Worm (Caenorhabditis elegans) whole organism, L3 larva: Measurements from ENCODE around the gene F28A10.5.
A peak's percentile ranks its signal among the peaks of the same experiment; 100 is the strongest.
"Not testable (repeated sequence)": the region's sequence is repeated elsewhere in the genome, so short reads cannot be mapped to it uniquely, and the experiment has no call there.

Experiments
- R02D3.7 ChIP-seq: fragments of 150-350 bp; optimal IDR thresholded peaks from 2 replicates; lab custom pipeline; 2014; ENCODE audit warnings: missing biosample characterization, missing genetic modification characterization
- ama-1 ChIP-seq: fragments of 150-350 bp; optimal IDR thresholded peaks from 2 replicates; lab custom pipeline; 2018
- ceh-82 ChIP-seq: fragments of 150-350 bp; optimal IDR thresholded peaks from 2 replicates; lab custom pipeline; 2014; ENCODE audit warnings: missing biosample characterization, missing genetic modification characterization
- ceh-9 ChIP-seq: sonication (generic microtip); optimal IDR thresholded peaks from 2 replicates; lab custom pipeline; 2018; ENCODE audit warnings: missing biosample characterization, missing genetic modification characterization
- daf-12 ChIP-seq: fragments of 150-350 bp; optimal IDR thresholded peaks from 2 replicates; lab custom pipeline; 2014; ENCODE audit warnings: missing biosample characterization, missing genetic modification reagents, missing genetic modification characterization
- elt-1 ChIP-seq: fragments of 150-350 bp; optimal IDR thresholded peaks from 2 replicates; lab custom pipeline; 2014; ENCODE audit warnings: missing biosample characterization, missing genetic modification characterization
- elt-2 ChIP-seq: sonication (generic microtip); optimal IDR thresholded peaks from 2 replicates; lab custom pipeline; 2016; ENCODE audit warnings: missing genetic modification reagents, mild to moderate bottlenecking, missing genetic modification characterization, missing compliant biosample characterization
- elt-3 ChIP-seq, 3 experiments: fragments of 150-350 bp in 1 of 3; sonication (generic microtip) in 2 of 3; optimal IDR thresholded peaks; 2 replicates in 2 of 3; 4 replicates in 1 of 3; lab custom pipeline; 2014 to 2017; ENCODE audit warnings: missing biosample characterization in 3 of 3, missing genetic modification characterization in 3 of 3
- eor-1 ChIP-seq, 2 experiments: fragments of 150-350 bp; optimal IDR thresholded peaks; 2 replicates each; lab custom pipeline; 2014 to 2018; ENCODE audit warnings: missing biosample characterization in 2 of 2, missing genetic modification characterization in 2 of 2
- fkh-10 ChIP-seq: sonication (generic microtip); optimal IDR thresholded peaks from 2 replicates; lab custom pipeline; 2017; ENCODE audit warnings: missing biosample characterization, missing genetic modification reagents, missing genetic modification characterization
- fkh-2 ChIP-seq: fragments of 150-350 bp; optimal IDR thresholded peaks from 2 replicates; lab custom pipeline; 2014; ENCODE audit warnings: missing biosample characterization, missing genetic modification reagents, missing genetic modification characterization
- fos-1 ChIP-seq: fragments of 150-350 bp; optimal IDR thresholded peaks from 2 replicates; lab custom pipeline; 2014; ENCODE audit warnings: missing biosample characterization, missing genetic modification characterization
- hmg-11 ChIP-seq: sonication (generic microtip); optimal IDR thresholded peaks from 2 replicates; lab custom pipeline; 2016; ENCODE audit warnings: missing genetic modification characterization, missing compliant biosample characterization
- jun-1 ChIP-seq: fragments of 150-350 bp; optimal IDR thresholded peaks from 2 replicates; lab custom pipeline; 2014; ENCODE audit warnings: missing biosample characterization, missing genetic modification reagents, missing genetic modification characterization
- lin-15B ChIP-seq: fragments of 150-350 bp; optimal IDR thresholded peaks from 2 replicates; lab custom pipeline; 2014; ENCODE audit warnings: missing biosample characterization, missing genetic modification characterization
- lin-39 ChIP-seq: fragments of 150-350 bp; optimal IDR thresholded peaks from 2 replicates; lab custom pipeline; 2018; ENCODE audit warnings: missing biosample characterization, missing genetic modification reagents, missing genetic modification characterization
- lsy-12 ChIP-seq: sonication (generic microtip); optimal IDR thresholded peaks from 2 replicates; lab custom pipeline; 2016; ENCODE audit warnings: mild to moderate bottlenecking, missing genetic modification characterization, missing compliant biosample characterization
- mdl-1 ChIP-seq: fragments of 150-350 bp; optimal IDR thresholded peaks from 2 replicates; lab custom pipeline; 2014; ENCODE audit warnings: missing biosample characterization, missing genetic modification characterization
- mml-1 ChIP-seq: fragments of 150-350 bp; sonication (generic microtip); optimal IDR thresholded peaks from 3 replicates; lab custom pipeline; 2014; ENCODE audit warnings: missing biosample characterization, missing genetic modification characterization
- nhr-11 ChIP-seq: fragments of 150-350 bp; optimal IDR thresholded peaks from 2 replicates; lab custom pipeline; 2014; ENCODE audit warnings: missing biosample characterization, missing genetic modification characterization
- nhr-237 ChIP-seq: fragments of 150-350 bp; optimal IDR thresholded peaks from 2 replicates; lab custom pipeline; 2014; ENCODE audit warnings: missing biosample characterization, missing genetic modification characterization
- nhr-28 ChIP-seq: fragments of 150-350 bp; optimal IDR thresholded peaks from 2 replicates; lab custom pipeline; 2014; ENCODE audit warnings: missing biosample characterization, missing genetic modification characterization
- nhr-43 ChIP-seq: sonication (generic microtip); optimal IDR thresholded peaks from 2 replicates; lab custom pipeline; 2016; ENCODE audit warnings: mild to moderate bottlenecking, missing genetic modification characterization, missing compliant biosample characterization; ENCODE audit not compliant: poor library complexity, severe bottlenecking
- nhr-67 ChIP-seq: fragments of 150-350 bp; optimal IDR thresholded peaks from 2 replicates; lab custom pipeline; 2014; ENCODE audit warnings: missing biosample characterization, missing genetic modification characterization
- nhr-76 ChIP-seq: fragments of 150-350 bp; sonication (generic microtip); optimal IDR thresholded peaks from 5 replicates; lab custom pipeline; 2014; ENCODE audit warnings: missing biosample characterization, missing genetic modification characterization
- pha-4 ChIP-seq: fragments of 150-350 bp; optimal IDR thresholded peaks from 2 replicates; lab custom pipeline; 2014; ENCODE audit warnings: missing biosample characterization, missing genetic modification reagents, missing genetic modification characterization
- pqm-1 ChIP-seq: fragments of 150-350 bp; optimal IDR thresholded peaks from 2 replicates; lab custom pipeline; 2017; ENCODE audit warnings: missing biosample characterization, missing genetic modification characterization, inconsistent platforms
- snpc-4 ChIP-seq: fragments of 150-350 bp; optimal IDR thresholded peaks from 2 replicates; lab custom pipeline; 2014; ENCODE audit warnings: missing biosample characterization, missing genetic modification characterization
- unc-62 ChIP-seq: fragments of 150-350 bp; sonication (generic microtip); optimal IDR thresholded peaks from 4 replicates; lab custom pipeline; 2014; ENCODE audit warnings: missing biosample characterization, missing genetic modification reagents, missing genetic modification characterization
- zag-1 ChIP-seq: fragments of 150-350 bp; optimal IDR thresholded peaks from 2 replicates; lab custom pipeline; 2014; ENCODE audit warnings: missing biosample characterization, missing genetic modification characterization
- ztf-11 ChIP-seq: fragments of 150-350 bp; optimal IDR thresholded peaks from 2 replicates; lab custom pipeline; 2014; ENCODE audit warnings: missing biosample characterization, missing genetic modification characterization

F28A10.5 gene

ce11 chrII:850567-850966 lies at the start of gene F28A10.5:
Gene F28A10.5, minus strand, starts transcription at chrII:850667.
- not testable (repeated sequence) for TF ChIP-seq lin-15B, pha-4, snpc-4 (tag; lab: Kevin White, UChicago)

ce11 chrII:888024-888423 lies 37.6 kb upstream of the F28A10.5 start, which contains the start of gene T07D3.4:
Gene T07D3.4, plus strand, starts transcription at chrII:888309.
- TF ChIP-seq nhr-76 (no peak), elt-2 (tag; lab: Kevin White, UChicago) (peak; percentile 75), pqm-1 (tag; lab: Kevin White, UChicago) (peak; percentile 13), pha-4 (tag; lab: Kevin White, UChicago) (peak; percentile 36)

ce11 chrII:884204-884603 lies 33.7 kb upstream of the F28A10.5 start:
- no peak for TF ChIP-seq mml-1 (tag; lab: Kevin White, UChicago)
- TF ChIP-seq pha-4 (tag; lab: Kevin White, UChicago) = peak; percentile 2
- TF ChIP-seq nhr-237 = no peak
- no peak for TF ChIP-seq hmg-11
- TF ChIP-seq lin-15B (tag; lab: Kevin White, UChicago) = no peak
- no peak for TF ChIP-seq lsy-12 (tag; lab: Kevin White, UChicago)
- no peak for TF ChIP-seq nhr-11
- TF ChIP-seq ceh-82 (tag; lab: Kevin White, UChicago) = no peak
- TF ChIP-seq ama-1 (lab: Kevin White, UChicago) = no peak
- TF ChIP-seq elt-2 (tag; lab: Kevin White, UChicago) = peak; percentile 73
- TF ChIP-seq nhr-43 (tag; lab: Kevin White, UChicago) = no peak
- TF ChIP-seq nhr-67 (tag; lab: Kevin White, UChicago) = no peak
- TF ChIP-seq jun-1 (tag; lab: Kevin White, UChicago) = no peak
- no peak for TF ChIP-seq pqm-1 (tag; lab: Kevin White, UChicago)
- no peak for TF ChIP-seq ceh-9 (tag; lab: Kevin White, UChicago)
- TF ChIP-seq fos-1 = no peak
- no peak for TF ChIP-seq fkh-10

- peak; percentile 87 for TF ChIP-seq elt-2 (tag; lab: Kevin White, UChicago)
- TF ChIP-seq snpc-4 (tag; lab: Kevin White, UChicago) = peak; percentile 23
- TF ChIP-seq mml-1 (tag; lab: Kevin White, UChicago) = no peak
- peak; percentile 46 for TF ChIP-seq pqm-1 (tag; lab: Kevin White, UChicago)
- TF ChIP-seq, all 47 proteins: peak for 3
Measured at ce11 chrII:880666-881226, 30.3 kb upstream of the F28A10.5 start.

ce11 chrII:875739-876138 lies 25.3 kb upstream of the F28A10.5 start:
- TF ChIP-seq ceh-82 (tag; lab: Kevin White, UChicago) = no peak
- TF ChIP-seq daf-12 = no peak
- TF ChIP-seq elt-3 (tag; optimal IDR thresholded peaks at IDR 0.05; lab: Kevin White, UChicago) = no peak
- TF ChIP-seq unc-62 (GFP tag; lab: Kevin White, UChicago) = no peak
- TF ChIP-seq nhr-76 = no peak
- TF ChIP-seq eor-1 (tag; optimal IDR thresholded peaks at IDR 0.05; lab: Kevin White, UChicago) = no peak

- no peak for TF ChIP-seq nhr-237
- TF ChIP-seq snpc-4 (tag; lab: Kevin White, UChicago) = peak; percentile 73
- peak; percentile 31 for TF ChIP-seq elt-2 (tag; lab: Kevin White, UChicago)
- TF ChIP-seq lin-39 (tag; lab: Kevin White, UChicago) = peak; percentile 4
- TF ChIP-seq zag-1 (tag; lab: Kevin White, UChicago) = no peak
- peak; percentile 44 for TF ChIP-seq pha-4 (tag; lab: Kevin White, UChicago)
- TF ChIP-seq mdl-1 (tag; lab: Kevin White, UChicago) = no peak
- TF ChIP-seq fkh-2 (tag; lab: Kevin White, UChicago) = no peak
- no peak for TF ChIP-seq mml-1 (tag; lab: Kevin White, UChicago)
- no peak for TF ChIP-seq ztf-11 (tag; lab: Kevin White, UChicago)
- TF ChIP-seq lin-15B (tag; lab: Kevin White, UChicago) = peak; percentile 54
- no peak for TF ChIP-seq elt-3 (tag; optimal IDR thresholded peaks at IDR 0.05; lab: Kevin White, UChicago)
- peak; percentile 6 for TF ChIP-seq elt-1 (tag; lab: Kevin White, UChicago)
- TF ChIP-seq pqm-1 (tag; lab: Kevin White, UChicago) = peak; percentile 10
- TF ChIP-seq nhr-28 (tag; lab: Kevin White, UChicago) = no peak
- TF ChIP-seq R02D3.7 (tag; lab: Kevin White, UChicago) = no peak
- TF ChIP-seq daf-12 = no peak
Measured at ce11 chrII:872993-873787, 22.7 kb upstream of the F28A10.5 start, which contains the start of gene alg-2. Gene alg-2, plus strand, starts transcription at chrII:873212.
